Fruit fly (Drosophila melanogaster) whole organism, embryonic: ENCODE results near the gene Cht10.

Source experiments
- CG12155 ChIP-seq: fragments of 200-800 bp; sonication (Bioruptor generic); optimal IDR thresholded peaks from 3 replicates; lab custom pipeline; 2016; ENCODE audit warnings: missing biosample characterization, missing genetic modification characterization
- CG18619 ChIP-seq: fragments of 200-800 bp; sonication (Bioruptor generic); optimal IDR thresholded peaks from 3 replicates; lab custom pipeline; 2017; ENCODE audit warnings: missing biosample characterization, mild to moderate bottlenecking, missing genetic modification characterization
- CG31441 ChIP-seq: fragments of 200-800 bp; sonication (Bioruptor generic); IDR thresholded peaks from 2 replicates; pipeline ENCODE4 v1.3.6; 2022; ENCODE audit warnings: missing biosample characterization, missing genetic modification characterization
- CG3726 ChIP-seq: fragments of 200-800 bp; sonication (Bioruptor generic); IDR thresholded peaks from 3 replicates; pipeline ENCODE4, ENCODE4 v1.3.6; 2022; ENCODE audit warnings: missing biosample characterization, missing genetic modification characterization
- CG5953 ChIP-seq: fragments of 200-800 bp; sonication (Bioruptor generic); IDR thresholded peaks from 2 replicates; pipeline ENCODE4 v1.3.6; 2022; ENCODE audit warnings: missing biosample characterization, missing genetic modification characterization
- Neu2 ChIP-seq: fragments of 200-800 bp; sonication (Bioruptor generic); optimal IDR thresholded peaks from 3 replicates; lab custom pipeline; 2016; ENCODE audit warnings: missing biosample characterization, missing genetic modification characterization, borderline replicate concordance
- Stat92E ChIP-seq, 3 experiments: fragments of >200 bp in 2 of 3; fragments of 200-800 bp in 1 of 3; sonication (Bioruptor generic) in 1 of 3; optimal IDR thresholded peaks; 2 replicates each; lab custom pipeline; 2017 to 2019; ENCODE audit warnings: missing biosample characterization in 3 of 3, missing genetic modification characterization in 3 of 3, mild to moderate bottlenecking in 1 of 3, moderate library complexity in 1 of 3
- TFAM ChIP-seq: fragments of 200-800 bp; sonication (Bioruptor generic); optimal IDR thresholded peaks from 2 replicates; lab custom pipeline; 2017; ENCODE audit warnings: missing biosample characterization, missing genetic modification characterization, inconsistent platforms
- Xrp1 ChIP-seq: fragments of 200-800 bp; sonication (Bioruptor generic); IDR thresholded peaks from 2 replicates; pipeline ENCODE4 v1.3.6; 2022; ENCODE audit warnings: missing biosample characterization, missing genetic modification characterization
- ab ChIP-seq: fragments of 200-800 bp; sonication (Bioruptor generic); optimal IDR thresholded peaks from 2 replicates; lab custom pipeline; 2016; ENCODE audit warnings: missing biosample characterization, missing genetic modification characterization
- fd102C ChIP-seq: fragments of 200-800 bp; sonication (Bioruptor generic); optimal IDR thresholded peaks from 2 replicates; lab custom pipeline; 2018; ENCODE audit warnings: missing biosample characterization, mild to moderate bottlenecking, missing genetic modification characterization, moderate library complexity
- kni ChIP-seq: fragments of 200-800 bp; sonication (Bioruptor generic); optimal IDR thresholded peaks from 3 replicates; lab custom pipeline; 2017; ENCODE audit warnings: mild to moderate bottlenecking, missing biosample characterization, missing genetic modification reagents, missing genetic modification characterization

DNA sequence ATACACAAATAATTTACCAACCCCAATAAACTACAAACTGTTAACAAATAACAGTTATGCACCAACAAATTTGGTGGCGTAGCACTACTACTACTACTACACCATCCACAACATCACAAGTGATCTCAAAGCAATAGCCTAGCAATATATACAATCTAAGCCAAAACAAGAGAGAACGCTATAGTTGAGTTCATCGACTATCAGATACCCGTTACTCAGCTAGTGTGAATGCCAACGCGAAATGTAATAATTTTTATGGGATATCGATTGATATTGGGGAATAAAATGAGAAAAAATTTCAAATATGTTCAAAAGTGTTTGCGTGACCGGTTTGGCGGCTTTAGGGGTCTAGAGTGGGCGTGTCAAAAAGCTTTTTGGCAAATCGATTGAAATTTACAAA, 1.8 kb downstream of the Cht10 start:
- no peak for TF ChIP-seq fd102C (GFP tag; lab: Kevin White, UChicago)
- no peak for TF ChIP-seq Neu2 (GFP tag; lab: Kevin White, UChicago)
- TF ChIP-seq Xrp1: no peak
- no peak for TF ChIP-seq TFAM (GFP tag; lab: Kevin White, UChicago)
- TF ChIP-seq kni (GFP tag; lab: Kevin White, UChicago): no peak
- no peak for TF ChIP-seq CG3726 (GFP tag; lab: Robert Waterston, UW)
- TF ChIP-seq CG12155: no peak
- no peak for TF ChIP-seq CG5953
- no peak for TF ChIP-seq ab (GFP tag; lab: Kevin White, UChicago)
- TF ChIP-seq CG31441 (GFP tag; lab: Robert Waterston, UW): no peak
- TF ChIP-seq Stat92E (GFP tag; optimal IDR thresholded peaks at IDR 0.05; lab: Kevin White, UChicago): no peak
- no peak for TF ChIP-seq CG18619 (GFP tag; lab: Kevin White, UChicago)
